Worm (Caenorhabditis elegans) whole organism, L3 larva: ENCODE data around the gene mop-25.2.
"Not testable (repeated sequence)": the region's sequence is repeated elsewhere in the genome, so short reads cannot be mapped to it uniquely, and the experiment has no call there.

Experiments used
- R02D3.7 ChIP-seq: fragments of 150-350 bp; optimal IDR thresholded peaks from 2 replicates; lab custom pipeline; 2014; ENCODE audit warnings: missing biosample characterization, missing genetic modification characterization
- ama-1 ChIP-seq: fragments of 150-350 bp; optimal IDR thresholded peaks from 2 replicates; lab custom pipeline; 2018
- ceh-28 ChIP-seq: fragments of 150-350 bp; optimal IDR thresholded peaks from 2 replicates; lab custom pipeline; 2014; ENCODE audit warnings: missing biosample characterization, missing genetic modification reagents, missing genetic modification characterization
- ceh-82 ChIP-seq: fragments of 150-350 bp; optimal IDR thresholded peaks from 2 replicates; lab custom pipeline; 2014; ENCODE audit warnings: missing biosample characterization, missing genetic modification characterization
- daf-12 ChIP-seq: fragments of 150-350 bp; optimal IDR thresholded peaks from 2 replicates; lab custom pipeline; 2014; ENCODE audit warnings: missing biosample characterization, missing genetic modification reagents, missing genetic modification characterization
- egl-27 ChIP-seq: sonication (generic microtip); optimal IDR thresholded peaks from 4 replicates; lab custom pipeline; 2017; ENCODE audit warnings: missing biosample characterization, missing genetic modification reagents, missing genetic modification characterization
- egl-5 ChIP-seq: fragments of 150-350 bp; optimal IDR thresholded peaks from 2 replicates; lab custom pipeline; 2017; ENCODE audit warnings: missing biosample characterization, missing genetic modification reagents, missing genetic modification characterization, inconsistent platforms
- elt-1 ChIP-seq: fragments of 150-350 bp; optimal IDR thresholded peaks from 2 replicates; lab custom pipeline; 2014; ENCODE audit warnings: missing biosample characterization, missing genetic modification characterization
- elt-2 ChIP-seq: sonication (generic microtip); optimal IDR thresholded peaks from 2 replicates; lab custom pipeline; 2016; ENCODE audit warnings: missing genetic modification reagents, mild to moderate bottlenecking, missing genetic modification characterization, missing compliant biosample characterization
- fkh-2 ChIP-seq: fragments of 150-350 bp; optimal IDR thresholded peaks from 2 replicates; lab custom pipeline; 2014; ENCODE audit warnings: missing biosample characterization, missing genetic modification reagents, missing genetic modification characterization
- fos-1 ChIP-seq: fragments of 150-350 bp; optimal IDR thresholded peaks from 2 replicates; lab custom pipeline; 2014; ENCODE audit warnings: missing biosample characterization, missing genetic modification characterization
- hmg-11 ChIP-seq: sonication (generic microtip); optimal IDR thresholded peaks from 2 replicates; lab custom pipeline; 2016; ENCODE audit warnings: missing genetic modification characterization, missing compliant biosample characterization
- jun-1 ChIP-seq: fragments of 150-350 bp; optimal IDR thresholded peaks from 2 replicates; lab custom pipeline; 2014; ENCODE audit warnings: missing biosample characterization, missing genetic modification reagents, missing genetic modification characterization
- lin-15B ChIP-seq: fragments of 150-350 bp; optimal IDR thresholded peaks from 2 replicates; lab custom pipeline; 2014; ENCODE audit warnings: missing biosample characterization, missing genetic modification characterization
- lin-39 ChIP-seq: fragments of 150-350 bp; optimal IDR thresholded peaks from 2 replicates; lab custom pipeline; 2018; ENCODE audit warnings: missing biosample characterization, missing genetic modification reagents, missing genetic modification characterization
- lsy-12 ChIP-seq: sonication (generic microtip); optimal IDR thresholded peaks from 2 replicates; lab custom pipeline; 2016; ENCODE audit warnings: mild to moderate bottlenecking, missing genetic modification characterization, missing compliant biosample characterization
- mdl-1 ChIP-seq: fragments of 150-350 bp; optimal IDR thresholded peaks from 2 replicates; lab custom pipeline; 2014; ENCODE audit warnings: missing biosample characterization, missing genetic modification characterization
- nfya-1 ChIP-seq: sonication (generic microtip); optimal IDR thresholded peaks from 2 replicates; lab custom pipeline; 2017; ENCODE audit warnings: missing genetic modification characterization, mild to moderate bottlenecking, missing compliant biosample characterization, antibody characterized with exemption, moderate library complexity; ENCODE audit not compliant: insufficient read depth
- nhr-11 ChIP-seq: fragments of 150-350 bp; optimal IDR thresholded peaks from 2 replicates; lab custom pipeline; 2014; ENCODE audit warnings: missing biosample characterization, missing genetic modification characterization
- nhr-23 ChIP-seq: fragments of 150-350 bp; optimal IDR thresholded peaks from 2 replicates; lab custom pipeline; 2014; ENCODE audit warnings: missing biosample characterization, missing genetic modification reagents, missing genetic modification characterization
- nhr-237 ChIP-seq: fragments of 150-350 bp; optimal IDR thresholded peaks from 2 replicates; lab custom pipeline; 2014; ENCODE audit warnings: missing biosample characterization, missing genetic modification characterization
- nhr-25 ChIP-seq: sonication (generic microtip); optimal IDR thresholded peaks from 2 replicates; lab custom pipeline; 2017; ENCODE audit warnings: missing biosample characterization, missing genetic modification characterization
- nhr-28 ChIP-seq: fragments of 150-350 bp; optimal IDR thresholded peaks from 2 replicates; lab custom pipeline; 2014; ENCODE audit warnings: missing biosample characterization, missing genetic modification characterization
- nhr-43 ChIP-seq: sonication (generic microtip); optimal IDR thresholded peaks from 2 replicates; lab custom pipeline; 2016; ENCODE audit warnings: mild to moderate bottlenecking, missing genetic modification characterization, missing compliant biosample characterization; ENCODE audit not compliant: poor library complexity, severe bottlenecking
- nhr-76 ChIP-seq: fragments of 150-350 bp; sonication (generic microtip); optimal IDR thresholded peaks from 5 replicates; lab custom pipeline; 2014; ENCODE audit warnings: missing biosample characterization, missing genetic modification characterization
- nhr-77 ChIP-seq: fragments of 150-350 bp; optimal IDR thresholded peaks from 2 replicates; lab custom pipeline; 2014; ENCODE audit warnings: missing biosample characterization, missing genetic modification characterization
- pha-4 ChIP-seq: fragments of 150-350 bp; optimal IDR thresholded peaks from 2 replicates; lab custom pipeline; 2014; ENCODE audit warnings: missing biosample characterization, missing genetic modification reagents, missing genetic modification characterization
- pqm-1 ChIP-seq: fragments of 150-350 bp; optimal IDR thresholded peaks from 2 replicates; lab custom pipeline; 2017; ENCODE audit warnings: missing biosample characterization, missing genetic modification characterization, inconsistent platforms
- sea-2 ChIP-seq: fragments of 150-350 bp; sonication (generic microtip); optimal IDR thresholded peaks from 4 replicates; lab custom pipeline; 2014; ENCODE audit warnings: missing biosample characterization, missing genetic modification reagents, missing genetic modification characterization
- skn-1 ChIP-seq: fragments of 150-350 bp; optimal IDR thresholded peaks from 2 replicates; lab custom pipeline; 2014; ENCODE audit warnings: missing biosample characterization, missing genetic modification characterization
- snpc-4 ChIP-seq: fragments of 150-350 bp; optimal IDR thresholded peaks from 2 replicates; lab custom pipeline; 2014; ENCODE audit warnings: missing biosample characterization, missing genetic modification characterization
- tbx-2 ChIP-seq: sonication (generic microtip); optimal IDR thresholded peaks from 2 replicates; lab custom pipeline; 2016; ENCODE audit warnings: mild to moderate bottlenecking, missing genetic modification characterization, missing compliant biosample characterization
- unc-39 ChIP-seq: sonication (generic microtip); optimal IDR thresholded peaks from 4 replicates; lab custom pipeline; 2017; ENCODE audit warnings: missing biosample characterization, missing genetic modification characterization
- zag-1 ChIP-seq: fragments of 150-350 bp; optimal IDR thresholded peaks from 2 replicates; lab custom pipeline; 2014; ENCODE audit warnings: missing biosample characterization, missing genetic modification characterization
- ztf-11 ChIP-seq: fragments of 150-350 bp; optimal IDR thresholded peaks from 2 replicates; lab custom pipeline; 2014; ENCODE audit warnings: missing biosample characterization, missing genetic modification characterization
- ztf-4 ChIP-seq: fragments of 150-350 bp; optimal IDR thresholded peaks from 2 replicates; lab custom pipeline; 2014; ENCODE audit warnings: missing biosample characterization, missing genetic modification characterization

Gene mop-25.2

DNA sequence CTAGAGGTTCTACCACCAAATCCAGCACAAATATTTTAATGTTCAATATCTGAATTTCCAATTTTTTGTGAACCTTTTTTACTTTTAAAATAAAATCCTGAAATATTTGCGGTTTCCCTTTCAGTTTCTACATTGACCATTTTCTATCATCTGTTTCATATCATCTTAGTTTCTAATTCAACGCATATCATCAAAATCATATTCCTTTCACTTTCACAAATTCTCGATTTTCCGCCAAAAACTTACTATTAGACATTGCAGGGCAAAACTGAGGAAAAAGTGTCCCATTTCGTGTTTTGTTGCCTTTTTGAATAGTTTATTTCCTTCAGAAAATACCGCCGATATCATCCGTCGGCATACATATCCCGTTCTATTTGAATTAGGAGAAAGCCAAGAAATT is 21.6 kb upstream of the mop-25.2 start:
- TF ChIP-seq pqm-1 (tag; lab: Kevin White, UChicago) (no peak), nhr-76 (peak; percentile 91)

ce11 chrII:9724464-9724863 is 21.0 kb upstream of the mop-25.2 start, which contains the start of gene cutl-2:
Gene cutl-2 (minus strand): TSS chrII:9724673.
- TF ChIP-seq nhr-11 (tag; lab: Kevin White, UChicago) (no peak), hmg-11 (tag; lab: Kevin White, UChicago) (no peak), lin-15B (no peak), fos-1 (tag; lab: Kevin White, UChicago) (no peak), egl-5 (tag; lab: Kevin White, UChicago) (no peak)

ce11 chrII:9718631-9719252 is 15.2 kb upstream of the mop-25.2 start, which contains the start of gene Y53C12A.11:
Gene Y53C12A.11 (minus strand): TSS chrII:9718698.
- TF ChIP-seq daf-12 (tag; lab: Kevin White, UChicago); nhr-77; nhr-11 (tag; lab: Kevin White, UChicago): not testable (repeated sequence)

- TF ChIP-seq ceh-82 (tag; lab: Kevin White, UChicago) (no peak), egl-27 (tag; lab: Kevin White, UChicago) (no peak), lsy-12 (tag; lab: Kevin White, UChicago) (no peak), skn-1 (tag; lab: Kevin White, UChicago) (no peak), mdl-1 (tag; lab: Kevin White, UChicago) (no peak), fkh-2 (tag; lab: Kevin White, UChicago) (no peak), unc-39 (no peak), ama-1 (lab: Kevin White, UChicago) (no peak), daf-12 (tag; lab: Kevin White, UChicago) (no peak), nhr-77 (no peak), nhr-43 (tag; lab: Kevin White, UChicago) (no peak), snpc-4 (tag; lab: Kevin White, UChicago) (no peak), hmg-11 (tag; lab: Kevin White, UChicago) (no peak), sea-2 (GFP tag; lab: Kevin White, UChicago) (no peak), pha-4 (tag; lab: Kevin White, UChicago) (no peak), ztf-4 (tag; lab: Kevin White, UChicago) (no peak)
Observed at ce11 chrII:9717904-9718303, 14.4 kb upstream of the mop-25.2 start, which contains the start of gene Y53C12A.6. Gene Y53C12A.6 (minus strand): TSS chrII:9718004.

- TF ChIP-seq pha-4 (tag; lab: Kevin White, UChicago) (peak; percentile 91), skn-1 (tag; lab: Kevin White, UChicago) (peak; percentile 40), daf-12 (tag; lab: Kevin White, UChicago) (no peak), ama-1 (lab: Kevin White, UChicago) (peak; percentile 13), snpc-4 (tag; lab: Kevin White, UChicago) (peak; percentile 26), nhr-11 (tag; lab: Kevin White, UChicago) (peak; percentile 76), jun-1 (tag; lab: Kevin White, UChicago) (peak; percentile 46), R02D3.7 (peak; percentile 65), nhr-23 (tag; lab: Kevin White, UChicago) (peak; percentile 87), nhr-237 (tag; lab: Kevin White, UChicago) (no peak), nhr-43 (tag; lab: Kevin White, UChicago) (no peak), nhr-77 (no peak), egl-5 (tag; lab: Kevin White, UChicago) (peak; percentile 83), elt-1 (tag; lab: Kevin White, UChicago) (peak; percentile 29), ceh-28 (peak; percentile 42), elt-2 (tag; lab: Kevin White, UChicago) (peak; percentile 52), ceh-82 (tag; lab: Kevin White, UChicago) (peak; percentile 3), pqm-1 (tag; lab: Kevin White, UChicago) (peak; percentile 57), nhr-25 (tag; lab: Kevin White, UChicago) (peak; percentile 72), nfya-1 (peak; percentile 86), nhr-28 (no peak), lin-15B (peak; percentile 72), tbx-2 (tag; lab: Kevin White, UChicago) (no peak), ztf-11 (no peak), lin-39 (tag; lab: Kevin White, UChicago) (peak; percentile 52), hmg-11 (tag; lab: Kevin White, UChicago) (peak; percentile 43), zag-1 (no peak)
Observed at ce11 chrII:9716417-9717039, 13.0 kb upstream of the mop-25.2 start, which contains the start of gene wee-1.3. Gene wee-1.3 (minus strand): TSS chrII:9716467.
